Fruit fly (Drosophila melanogaster): Measurements from ENCODE around the gene CG42507.

The CG42507 gene

DNA sequence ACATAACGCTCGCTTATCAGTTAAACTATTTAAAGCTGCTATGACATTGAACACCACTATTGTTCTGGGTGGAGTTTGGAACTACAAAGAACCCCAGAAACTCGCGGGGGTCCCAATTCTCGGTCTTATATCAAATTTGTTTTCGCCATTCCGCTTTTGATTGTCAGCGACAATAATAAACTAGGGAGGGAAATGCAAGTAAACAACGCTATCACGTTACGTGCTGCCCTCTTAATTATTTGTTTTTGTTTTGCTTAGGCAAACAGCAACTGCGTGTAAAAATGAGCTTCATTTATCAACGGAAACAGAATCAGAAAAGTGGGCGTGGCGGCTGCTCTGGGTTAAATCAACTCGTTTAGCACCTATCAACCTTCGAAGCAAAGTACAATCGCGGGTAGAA is 22.4 kb upstream of the CG42507 start:
- TF ChIP-seq Crg-1 (GFP tag; optimal IDR thresholded peaks at IDR 0.05) = peak; percentile 76
- TF ChIP-seq CG7045 (GFP tag; optimal IDR thresholded peaks at IDR 0.05) = peak; percentile 85
- peak; percentile 85 for TF ChIP-seq CG33017 (tag; optimal IDR thresholded peaks at IDR 0.05)
- TF ChIP-seq cic (GFP tag; optimal IDR thresholded peaks at IDR 0.05) = peak; percentile 97
- TF ChIP-seq pad (GFP tag; optimal IDR thresholded peaks at IDR 0.05) = peak; percentile 55
- TF ChIP-seq Mnt (GFP tag; optimal IDR thresholded peaks at IDR 0.05) = peak; percentile 76
- no peak for TF ChIP-seq CG5204 (GFP tag; optimal IDR thresholded peaks at IDR 0.05)
- TF ChIP-seq CG7101 (tag; optimal IDR thresholded peaks at IDR 0.05) = peak; percentile 84
- TF ChIP-seq cnc (optimal IDR thresholded peaks at IDR 0.05) = no peak
- TF ChIP-seq kay (GFP tag; ENCODE audit: borderline replicate concordance) = no peak
- peak; percentile 31 for TF ChIP-seq bab1 (GFP tag; optimal IDR thresholded peaks at IDR 0.05)
- peak; percentile 72 for TF ChIP-seq Clk (GFP tag; optimal IDR thresholded peaks at IDR 0.05)
- peak; percentile 59 for TF ChIP-seq CG1620 (GFP tag; optimal IDR thresholded peaks at IDR 0.05)
- peak; percentile 58 for TF ChIP-seq CG14711 (tag; optimal IDR thresholded peaks at IDR 0.05)
- no peak for TF ChIP-seq Hr96 (GFP tag; optimal IDR thresholded peaks at IDR 0.05)
- peak; percentile 83 for TF ChIP-seq ovo (GFP tag; optimal IDR thresholded peaks at IDR 0.05)
- peak; percentile 66 for TF ChIP-seq tj (GFP tag; optimal IDR thresholded peaks at IDR 0.05)
- peak; percentile 41 for TF ChIP-seq toe (GFP tag; optimal IDR thresholded peaks at IDR 0.05)
- TF ChIP-seq CG11617 (GFP tag; optimal IDR thresholded peaks at IDR 0.05) = peak; percentile 69
- TF ChIP-seq CG12768 (GFP tag; optimal IDR thresholded peaks at IDR 0.05) = peak; percentile 93

DNA sequence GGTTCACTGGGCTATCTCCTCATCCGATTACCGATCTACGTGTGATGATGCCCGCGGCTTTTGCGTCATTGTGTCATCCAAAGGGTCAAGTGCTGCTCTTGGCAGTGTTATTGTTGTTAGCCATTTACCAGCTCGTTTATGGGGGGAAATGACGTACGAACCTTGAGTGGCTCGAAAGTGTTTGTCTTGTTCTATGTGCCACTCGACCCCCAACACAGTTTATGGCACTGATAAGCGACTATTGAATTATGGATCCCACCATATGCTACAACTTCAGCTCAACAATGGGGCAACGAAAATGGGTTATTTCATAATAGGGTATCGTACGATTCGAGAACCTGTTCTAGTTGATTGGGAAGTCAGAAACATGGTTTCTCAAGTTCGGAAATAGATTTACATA is 21.5 kb upstream of the CG42507 start:
- TF ChIP-seq CG1620 (GFP tag; optimal IDR thresholded peaks at IDR 0.05) (no peak), Hr96 (GFP tag; optimal IDR thresholded peaks at IDR 0.05) (no peak), Crg-1 (GFP tag; optimal IDR thresholded peaks at IDR 0.05) (no peak), CG14711 (tag; optimal IDR thresholded peaks at IDR 0.05) (no peak), cic (GFP tag; optimal IDR thresholded peaks at IDR 0.05) (peak; percentile 17), ovo (GFP tag; optimal IDR thresholded peaks at IDR 0.05) (no peak)

- peak; percentile 25 for TF ChIP-seq CG33017 (tag; optimal IDR thresholded peaks at IDR 0.05)
- peak; percentile 98 for TF ChIP-seq kay (GFP tag; ENCODE audit: borderline replicate concordance)
- TF ChIP-seq cnc (optimal IDR thresholded peaks at IDR 0.05) = no peak
- TF ChIP-seq CG14711 (tag; optimal IDR thresholded peaks at IDR 0.05) = peak; percentile 22
- TF ChIP-seq pad (GFP tag; optimal IDR thresholded peaks at IDR 0.05) = no peak
- TF ChIP-seq Mnt (GFP tag; optimal IDR thresholded peaks at IDR 0.05) = peak; percentile 39
- TF ChIP-seq tj (GFP tag; optimal IDR thresholded peaks at IDR 0.05) = peak; percentile 9
- TF ChIP-seq CG1620 (GFP tag; optimal IDR thresholded peaks at IDR 0.05) = peak; percentile 32
- TF ChIP-seq CG12768 (GFP tag; optimal IDR thresholded peaks at IDR 0.05) = peak; percentile 41
- TF ChIP-seq Clk (GFP tag; optimal IDR thresholded peaks at IDR 0.05) = no peak
- TF ChIP-seq CG11617 (GFP tag; optimal IDR thresholded peaks at IDR 0.05) = peak; percentile 57
- no peak for TF ChIP-seq toe (GFP tag; optimal IDR thresholded peaks at IDR 0.05)
- peak; percentile 38 for TF ChIP-seq CG7101 (tag; optimal IDR thresholded peaks at IDR 0.05)
- no peak for TF ChIP-seq bab1 (GFP tag; optimal IDR thresholded peaks at IDR 0.05)
- TF ChIP-seq Hr96 (GFP tag; optimal IDR thresholded peaks at IDR 0.05) = no peak
- peak; percentile 4 for TF ChIP-seq cic (GFP tag; optimal IDR thresholded peaks at IDR 0.05)
Measured at dm6 chr3L:14775711-14776660, 18.2 kb upstream of the CG42507 start, which contains the start of gene mop. TSS of gene mop (minus strand) at chr3L:14776129.

- TF ChIP-seq tj (GFP tag; optimal IDR thresholded peaks at IDR 0.05) (no peak), Clk (GFP tag; optimal IDR thresholded peaks at IDR 0.05) (no peak), cic (GFP tag; optimal IDR thresholded peaks at IDR 0.05) (no peak), Mnt (GFP tag; optimal IDR thresholded peaks at IDR 0.05) (no peak), Crg-1 (GFP tag; optimal IDR thresholded peaks at IDR 0.05) (no peak)
Measured at dm6 chr3L:14769183-14769582, 11.4 kb upstream of the CG42507 start, which contains the start of gene Mgat4b. TSS of gene Mgat4b (minus strand) at chr3L:14769283.

dm6 chr3L:14761837-14762785 is 4.3 kb upstream of the CG42507 start, which contains the start of the genes Tsen34 and Mgat4a:
TSS of gene Tsen34 (minus strand) at chr3L:14761844.
TSS of gene Mgat4a (plus strand) at chr3L:14762028.
- no peak for TF ChIP-seq cnc (optimal IDR thresholded peaks at IDR 0.05)
- TF ChIP-seq cic (GFP tag; optimal IDR thresholded peaks at IDR 0.05) = peak; percentile 72
- TF ChIP-seq pad (GFP tag; optimal IDR thresholded peaks at IDR 0.05) = no peak
- peak; percentile 7 for TF ChIP-seq CG7101 (tag; optimal IDR thresholded peaks at IDR 0.05)
- no peak for TF ChIP-seq CG5204 (GFP tag; optimal IDR thresholded peaks at IDR 0.05)
- TF ChIP-seq CG14711 (tag; optimal IDR thresholded peaks at IDR 0.05) = peak; percentile 16
- TF ChIP-seq CG1620 (GFP tag; optimal IDR thresholded peaks at IDR 0.05) = peak; percentile 54
- TF ChIP-seq CG12768 (GFP tag; optimal IDR thresholded peaks at IDR 0.05) = peak; percentile 70
- no peak for TF ChIP-seq tj (GFP tag; optimal IDR thresholded peaks at IDR 0.05)
- peak; percentile 65 for TF ChIP-seq bab1 (GFP tag; optimal IDR thresholded peaks at IDR 0.05)
- TF ChIP-seq kay (GFP tag; ENCODE audit: borderline replicate concordance) = no peak
- TF ChIP-seq CG33017 (tag; optimal IDR thresholded peaks at IDR 0.05) = no peak
- no peak for TF ChIP-seq Clk (GFP tag; optimal IDR thresholded peaks at IDR 0.05)
- peak; percentile 38 for TF ChIP-seq Mnt (GFP tag; optimal IDR thresholded peaks at IDR 0.05)
- TF ChIP-seq CG7045 (GFP tag; optimal IDR thresholded peaks at IDR 0.05) = peak; percentile 68
- no peak for TF ChIP-seq toe (GFP tag; optimal IDR thresholded peaks at IDR 0.05)
- TF ChIP-seq CG11617 (GFP tag; optimal IDR thresholded peaks at IDR 0.05) = peak; percentile 32
- peak; percentile 80 for TF ChIP-seq Crg-1 (GFP tag; optimal IDR thresholded peaks at IDR 0.05)
- TF ChIP-seq ovo (GFP tag; optimal IDR thresholded peaks at IDR 0.05) = peak; percentile 38
- no peak for TF ChIP-seq Hr96 (GFP tag; optimal IDR thresholded peaks at IDR 0.05)

Measured in whole organism, adult.